Fruit fly (Drosophila melanogaster) whole organism, embryonic: Measurements from ENCODE around the gene Mlp84B.

ENCODE experiments used
- CG11456 ChIP-seq: fragments of 200-800 bp; sonication (Bioruptor generic); IDR thresholded peaks from 3 replicates; pipeline ENCODE4 v1.3.6; 2022; ENCODE audit warnings: missing biosample characterization, missing genetic modification characterization
- CG11504 ChIP-seq: fragments of 200-800 bp; sonication (Bioruptor generic); optimal IDR thresholded peaks from 3 replicates; lab custom pipeline; 2019; ENCODE audit warnings: missing biosample characterization, mild to moderate bottlenecking, missing genetic modification characterization, moderate library complexity
- CG11695 ChIP-seq: fragments of 200-800 bp; sonication (Bioruptor generic); IDR thresholded peaks from 3 replicates; pipeline ENCODE4 v1.3.6; 2022; ENCODE audit warnings: missing biosample characterization, missing genetic modification characterization
- CG12391 ChIP-seq: fragments of 200-800 bp; sonication (Bioruptor generic); optimal IDR thresholded peaks from 3 replicates; lab custom pipeline; 2018; ENCODE audit warnings: missing biosample characterization, mild to moderate bottlenecking, missing genetic modification characterization, moderate library complexity
- CG12769 ChIP-seq: fragments of 200-800 bp; sonication (Bioruptor generic); optimal IDR thresholded peaks from 2 replicates; lab custom pipeline; 2019; ENCODE audit warnings: missing biosample characterization, mild to moderate bottlenecking, missing genetic modification characterization, moderate library complexity
- CG14860 ChIP-seq: fragments of 200-800 bp; sonication (Bioruptor generic); IDR thresholded peaks from 3 replicates; pipeline ENCODE4 v1.3.6; 2022; ENCODE audit warnings: missing biosample characterization, missing genetic modification characterization; ENCODE audit not compliant: partially characterized antibody
- CG15269 ChIP-seq: fragments of 200-800 bp; sonication (Bioruptor generic); optimal IDR thresholded peaks from 2 replicates; lab custom pipeline; 2018; ENCODE audit warnings: missing biosample characterization, mild to moderate bottlenecking, missing genetic modification characterization, moderate library complexity
- CG15514 ChIP-seq: fragments of 200-800 bp; sonication (Bioruptor generic); optimal IDR thresholded peaks from 3 replicates; lab custom pipeline; 2017; ENCODE audit warnings: missing biosample characterization, missing genetic modification characterization, mild to moderate bottlenecking, moderate library complexity, missing genetic modification reagents
- CG15601 ChIP-seq: fragments of 200-800 bp; sonication (Bioruptor generic); optimal IDR thresholded peaks from 3 replicates; lab custom pipeline; 2019; ENCODE audit warnings: missing biosample characterization, mild to moderate bottlenecking, missing genetic modification characterization, moderate library complexity
- CG17361 ChIP-seq: fragments of 200-800 bp; sonication (Bioruptor generic); IDR thresholded peaks from 3 replicates; pipeline ENCODE4 v1.3.6; 2022; ENCODE audit warnings: missing biosample characterization, missing genetic modification characterization
- CG30431 ChIP-seq: fragments of 200-800 bp; sonication (Bioruptor generic); optimal IDR thresholded peaks from 2 replicates; lab custom pipeline; 2017; ENCODE audit warnings: missing biosample characterization, missing genetic modification characterization
- CG3407 ChIP-seq: fragments of 200-800 bp; sonication (Bioruptor generic); optimal IDR thresholded peaks from 2 replicates; lab custom pipeline; 2018; ENCODE audit warnings: missing biosample characterization, mild to moderate bottlenecking, missing genetic modification characterization
- CG4360 ChIP-seq: fragments of 200-800 bp; sonication (Bioruptor generic); IDR thresholded peaks from 2 replicates; pipeline ENCODE4 v1.3.6; 2022; ENCODE audit warnings: missing biosample characterization, missing genetic modification characterization
- CG5953 ChIP-seq: fragments of 200-800 bp; sonication (Bioruptor generic); IDR thresholded peaks from 2 replicates; pipeline ENCODE4 v1.3.6; 2022; ENCODE audit warnings: missing biosample characterization, missing genetic modification characterization
- CG6254 ChIP-seq: fragments of 200-800 bp; sonication (Bioruptor generic); optimal IDR thresholded peaks from 3 replicates; lab custom pipeline; 2017; ENCODE audit warnings: mild to moderate bottlenecking, missing biosample characterization, missing genetic modification reagents, missing genetic modification characterization
- CG7928 ChIP-seq: fragments of 200-800 bp; sonication (Bioruptor generic); optimal IDR thresholded peaks from 2 replicates; lab custom pipeline; 2017; ENCODE audit warnings: missing biosample characterization, mild to moderate bottlenecking, missing genetic modification characterization
- Deaf1 ChIP-seq: fragments of 200-800 bp; optimal IDR thresholded peaks from 3 replicates; lab custom pipeline; 2019; ENCODE audit warnings: missing biosample characterization, mild to moderate bottlenecking, missing genetic modification characterization, moderate library complexity
- Dfd ChIP-seq, 2 experiments: fragments of >200 bp; optimal IDR thresholded peaks; 2 replicates each; lab custom pipeline; 2017; ENCODE audit warnings: missing biosample characterization in 2 of 2, missing genetic modification characterization in 2 of 2
- Dref ChIP-seq: fragments of 200-800 bp; sonication (Bioruptor generic); IDR thresholded peaks from 2 replicates; pipeline ENCODE4 v1.3.6; 2022; ENCODE audit warnings: missing biosample characterization, missing genetic modification characterization
- Ets65A ChIP-seq: fragments of 200-800 bp; sonication (Bioruptor generic); peaks from one replicate; lab custom pipeline; 2016; ENCODE audit warnings: missing biosample characterization, missing genetic modification characterization
- Gug ChIP-seq: fragments of 200-800 bp; sonication (Bioruptor generic); IDR thresholded peaks from 4 replicates; pipeline ENCODE4 v1.3.6; 2022; ENCODE audit warnings: missing biosample characterization, missing genetic modification characterization
- Hey ChIP-seq: fragments of 200-800 bp; sonication (Bioruptor generic); optimal IDR thresholded peaks from 3 replicates; lab custom pipeline; 2018; ENCODE audit warnings: missing biosample characterization, mild to moderate bottlenecking, missing genetic modification characterization
- HmgD ChIP-seq: fragments of 200-800 bp; sonication (Bioruptor generic); optimal IDR thresholded peaks from 3 replicates; lab custom pipeline; 2016; ENCODE audit warnings: missing biosample characterization, missing genetic modification characterization
- Kr ChIP-seq: fragments of 200-800 bp; sonication (Bioruptor generic); optimal IDR thresholded peaks from 2 replicates; lab custom pipeline; 2017; ENCODE audit warnings: missing biosample characterization, mild to moderate bottlenecking, missing genetic modification characterization
- MTF-1 ChIP-seq: fragments of 200-800 bp; sonication (Bioruptor generic); optimal IDR thresholded peaks from 2 replicates; lab custom pipeline; 2018; ENCODE audit warnings: missing biosample characterization, mild to moderate bottlenecking, missing genetic modification characterization, borderline replicate concordance
- Pdp1 ChIP-seq, 2 experiments: fragments of 200-800 bp; sonication (Bioruptor generic); optimal IDR thresholded peaks; 3 replicates each; lab custom pipeline; 2016; ENCODE audit warnings: missing biosample characterization in 2 of 2, missing genetic modification characterization in 2 of 2, mild to moderate bottlenecking in 1 of 2, moderate library complexity in 1 of 2
- amos ChIP-seq: fragments of 200-800 bp; sonication (Bioruptor generic); IDR thresholded peaks from 2 replicates; pipeline ENCODE4 v1.3.6; 2022; ENCODE audit warnings: missing biosample characterization, missing genetic modification characterization; ENCODE audit not compliant: partially characterized antibody
- cad ChIP-seq: fragments of >200 bp; optimal IDR thresholded peaks from 2 replicates; lab custom pipeline; 2017; ENCODE audit warnings: missing biosample characterization, missing genetic modification characterization
- cas ChIP-seq: fragments of 200-800 bp; sonication (Bioruptor generic); IDR thresholded peaks from 2 replicates; pipeline ENCODE4 v1.3.6; 2022; ENCODE audit warnings: missing biosample characterization, missing genetic modification characterization
- cg ChIP-seq: fragments of 200-800 bp; sonication (Bioruptor generic); optimal IDR thresholded peaks from 3 replicates; lab custom pipeline; 2019; ENCODE audit warnings: missing biosample characterization, mild to moderate bottlenecking, missing genetic modification characterization, moderate library complexity
- cwo ChIP-seq: fragments of 200-800 bp; sonication (Bioruptor generic); optimal IDR thresholded peaks from 3 replicates; lab custom pipeline; 2017; ENCODE audit warnings: missing biosample characterization, missing genetic modification characterization, mild to moderate bottlenecking, moderate library complexity, missing genetic modification reagents
- da ChIP-seq: fragments of 200-800 bp; sonication (Bioruptor generic); optimal IDR thresholded peaks from 2 replicates; lab custom pipeline; 2016; ENCODE audit warnings: missing biosample characterization, missing genetic modification characterization
- dpn ChIP-seq, 2 experiments: fragments of 200-800 bp; sonication (Bioruptor generic); optimal IDR thresholded peaks; 3 replicates each; lab custom pipeline; 2016; ENCODE audit warnings: missing biosample characterization in 2 of 2, missing genetic modification characterization in 2 of 2
- eyg ChIP-seq: fragments of 200-800 bp; sonication (Bioruptor generic); optimal IDR thresholded peaks from 3 replicates; lab custom pipeline; 2016; ENCODE audit warnings: missing biosample characterization, missing genetic modification characterization
- inv ChIP-seq: fragments of 200-800 bp; sonication (Bioruptor generic); IDR thresholded peaks from 2 replicates; pipeline ENCODE4 v1.3.6; 2022; ENCODE audit warnings: missing biosample characterization, missing genetic modification characterization; ENCODE audit not compliant: partially characterized antibody
- lov ChIP-seq, 2 experiments: fragments of 200-800 bp in 1 of 2; fragments of >200 bp in 1 of 2; sonication (Bioruptor generic) in 1 of 2; IDR thresholded peaks in 1 of 2; optimal IDR thresholded peaks in 1 of 2; 2 replicates in 1 of 2; 3 replicates in 1 of 2; pipeline versions ENCODE4 v1.3.6 to Lab custom; 2017 to 2022; ENCODE audit warnings: missing biosample characterization in 1 of 2, missing genetic modification characterization in 1 of 2
- sens ChIP-seq: fragments of 200-800 bp; sonication (Bioruptor generic); peaks from one replicate; lab custom pipeline; 2016; ENCODE audit warnings: missing biosample characterization, missing genetic modification characterization
- stwl ChIP-seq: fragments of 200-800 bp; sonication (Bioruptor generic); optimal IDR thresholded peaks from 3 replicates; lab custom pipeline; 2018; ENCODE audit warnings: missing biosample characterization, mild to moderate bottlenecking, missing genetic modification characterization, moderate library complexity
- tll ChIP-seq, 2 experiments: fragments of 200-800 bp in 1 of 2; fragments of >200 bp in 1 of 2; sonication (Bioruptor generic) in 1 of 2; optimal IDR thresholded peaks; 2 replicates each; lab custom pipeline; 2017 to 2019; ENCODE audit warnings: missing biosample characterization in 2 of 2, missing genetic modification characterization in 2 of 2, mild to moderate bottlenecking in 1 of 2, moderate library complexity in 1 of 2
- vnd ChIP-seq: fragments of 200-800 bp; sonication (Bioruptor generic); IDR thresholded peaks from 3 replicates; pipeline ENCODE4 v1.3.6; 2022; ENCODE audit warnings: missing biosample characterization, missing genetic modification characterization; ENCODE audit not compliant: partially characterized antibody
- z ChIP-seq: fragments of 200-800 bp; sonication (Bioruptor generic); IDR thresholded peaks from 3 replicates; pipeline ENCODE4 v1.3.6; 2022; ENCODE audit warnings: missing biosample characterization, missing genetic modification characterization
- zen2 ChIP-seq: fragments of 200-800 bp; sonication (Bioruptor generic); IDR thresholded peaks from 3 replicates; pipeline ENCODE4 v1.3.6; 2022; ENCODE audit warnings: missing biosample characterization, missing genetic modification characterization; ENCODE audit not compliant: partially characterized antibody

Mlp84B gene

dm6 chr3R:7122172-7123072 lies 4.9 kb upstream of the Mlp84B start (continued):
- no peak for TF ChIP-seq Gug (GFP tag; lab: Robert Waterston, UW)

dm6 chr3R:7116511-7116910 lies 1.0 kb downstream of the Mlp84B start:
- peak; percentile 99 for TF ChIP-seq MTF-1 (GFP tag; lab: Kevin White, UChicago)
- peak; percentile 61 for TF ChIP-seq Ets65A
- no peak for TF ChIP-seq eyg
- peak; percentile 7 for TF ChIP-seq CG11504 (tag; lab: Kevin White, UChicago)
- no peak for TF ChIP-seq CG11695 (GFP tag; lab: Robert Waterston, UW)
- TF ChIP-seq z: peak; percentile 80
- TF ChIP-seq CG12391 (tag; lab: Kevin White, UChicago): no peak
- TF ChIP-seq CG30431: no peak
- TF ChIP-seq amos (GFP tag; lab: Robert Waterston, UW): peak; percentile 15; the same call in 1 of the 2 replicates
- no peak for TF ChIP-seq da (GFP tag; lab: Kevin White, UChicago)
- TF ChIP-seq CG15514 (GFP tag; lab: Kevin White, UChicago): no peak
- no peak for TF ChIP-seq tll (GFP tag; optimal IDR thresholded peaks at IDR 0.05; lab: Kevin White, UChicago)
- TF ChIP-seq CG14860 (GFP tag; lab: Robert Waterston, UW): no peak
- 0 out of 3 replicates have a peak, but pooled peaks have one; percentile 28 for TF ChIP-seq zen2 (GFP tag; lab: Robert Waterston, UW)

DNA sequence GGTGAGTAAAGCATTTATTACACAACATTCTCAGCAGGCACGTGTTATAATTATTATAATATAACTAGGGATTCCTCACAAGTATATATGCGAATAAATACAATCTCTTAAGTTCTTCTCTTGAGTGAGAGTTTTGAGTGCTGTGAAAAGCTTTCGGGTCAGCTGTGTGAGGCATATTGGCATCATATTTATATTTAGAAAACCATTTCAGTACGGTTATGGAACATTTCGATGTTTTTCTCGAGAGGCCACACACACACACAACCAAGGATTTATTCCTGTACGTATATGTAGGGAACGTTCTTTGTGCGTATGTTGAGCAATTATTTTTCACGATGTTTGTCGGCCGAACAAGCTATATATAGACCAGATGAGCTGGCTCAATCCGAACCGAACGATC lies 4.6 kb downstream of the Mlp84B start:
- TF ChIP-seq CG7928 (no peak), Deaf1 (tag; lab: Kevin White, UChicago) (peak; percentile 47), Pdp1 (GFP tag; optimal IDR thresholded peaks at IDR 0.05; lab: Kevin White, UChicago) (peak in 1 of 2 experiments; percentile 75), cg (GFP tag; lab: Kevin White, UChicago) (peak; percentile 35), z (peak; percentile 72; the same call in 2 of the 3 replicates), cwo (GFP tag; lab: Kevin White, UChicago) (peak; percentile 5), CG11456 (GFP tag; lab: Robert Waterston, UW) (no peak), CG12769 (tag; lab: Kevin White, UChicago) (peak; percentile 82)

DNA sequence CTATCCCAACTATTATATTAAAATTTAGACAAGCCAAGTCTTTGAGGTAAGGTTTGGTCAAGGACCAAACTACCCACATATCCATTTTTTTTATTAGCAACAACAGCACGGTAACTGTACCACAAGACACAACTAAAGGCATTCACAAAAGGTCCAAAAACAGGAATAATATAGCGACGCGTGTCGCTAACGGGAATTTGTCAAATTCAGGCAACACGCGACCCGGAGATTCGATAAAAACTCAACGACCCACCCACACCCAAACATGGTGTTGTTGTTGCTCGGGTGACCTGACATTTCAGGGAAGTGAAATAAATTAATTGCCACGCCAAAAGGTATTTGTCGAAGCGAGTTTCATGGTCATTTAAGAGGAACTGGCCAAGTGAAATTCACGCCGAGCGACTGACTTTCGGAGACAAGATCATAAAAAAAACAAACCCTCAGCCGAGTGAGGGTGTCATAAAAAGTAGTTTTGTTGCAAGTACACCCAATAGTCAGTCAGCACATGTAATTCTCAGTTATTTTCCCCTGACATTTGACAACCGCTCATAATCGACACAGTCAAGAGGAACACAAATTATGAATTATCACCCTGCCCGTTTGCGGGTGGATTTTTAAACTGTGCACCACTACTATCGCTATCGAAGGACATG lies 6.2 kb downstream of the Mlp84B start:
- TF ChIP-seq CG4360 (GFP tag; lab: Robert Waterston, UW) (peak; percentile 63), vnd (GFP tag; lab: Robert Waterston, UW) (no peak), cas (GFP tag; lab: Robert Waterston, UW) (no peak), CG17361 (GFP tag; lab: Robert Waterston, UW) (no peak), Kr (GFP tag; lab: Kevin White, UChicago) (no peak), lov (optimal IDR thresholded peaks at IDR 0.05; lab: Kevin White, UChicago) (no peak), lov (GFP tag; IDR thresholded peaks at IDR 0.05; lab: Robert Waterston, UW) (no peak), CG5953 (no peak), dpn (GFP tag; optimal IDR thresholded peaks at IDR 0.05; lab: Kevin White, UChicago) (no peak), stwl (tag; lab: Kevin White, UChicago) (no peak), CG3407 (GFP tag; lab: Kevin White, UChicago) (no peak), sens (GFP tag; lab: Kevin White, UChicago) (peak; percentile 30), Dfd (GFP tag; optimal IDR thresholded peaks at IDR 0.05; lab: Kevin White, UChicago) (no peak), Hey (tag; lab: Kevin White, UChicago) (peak; percentile 72), CG15269 (tag; lab: Kevin White, UChicago) (no peak), CG6254 (GFP tag; lab: Kevin White, UChicago) (peak; percentile 27), Dref (no peak), CG15601 (tag; lab: Kevin White, UChicago) (no peak), tll (GFP tag; optimal IDR thresholded peaks at IDR 0.05; lab: Kevin White, UChicago) (peak in 1 of 2 experiments; percentile 98), cad (GFP tag; lab: Kevin White, UChicago) (peak; percentile 96), inv (GFP tag; lab: Robert Waterston, UW) (no peak), HmgD (GFP tag; lab: Kevin White, UChicago) (no peak)
